Worm (Caenorhabditis elegans) whole organism, L2 larva: Measurements from ENCODE around the gene F07F6.4.

Source experiments
- C34F6.9 ChIP-seq: fragments of 150-350 bp; optimal IDR thresholded peaks from 2 replicates; lab custom pipeline; 2014; ENCODE audit warnings: missing biosample characterization, missing genetic modification characterization
- F13H6.1 ChIP-seq: sonication (generic microtip); optimal IDR thresholded peaks from 2 replicates; lab custom pipeline; 2016; ENCODE audit warnings: missing genetic modification characterization, missing compliant biosample characterization
- Y55F3AM.14 ChIP-seq: fragments of 200-800 bp; sonication (Bioruptor generic); optimal IDR thresholded peaks from 2 replicates; lab custom pipeline; 2018; ENCODE audit warnings: mild to moderate bottlenecking, missing genetic modification characterization, missing compliant biosample characterization
- alr-1 ChIP-seq: fragments of 150-350 bp; optimal IDR thresholded peaks from 2 replicates; lab custom pipeline; 2014; ENCODE audit warnings: missing biosample characterization, missing genetic modification characterization
- ama-1 ChIP-seq: fragments of 150-350 bp; optimal IDR thresholded peaks from 2 replicates; lab custom pipeline; 2018; ENCODE audit warnings: inconsistent platforms
- blmp-1 ChIP-seq: sonication (generic microtip); optimal IDR thresholded peaks from 2 replicates; lab custom pipeline; 2017; ENCODE audit warnings: missing genetic modification characterization, mild to moderate bottlenecking, missing compliant biosample characterization, antibody characterized with exemption, moderate library complexity; ENCODE audit not compliant: insufficient read depth
- ceh-82 ChIP-seq: fragments of 150-350 bp; optimal IDR thresholded peaks from 2 replicates; lab custom pipeline; 2014; ENCODE audit warnings: missing biosample characterization, missing genetic modification characterization
- crh-2 ChIP-seq: sonication (generic microtip); optimal IDR thresholded peaks from 2 replicates; lab custom pipeline; 2017; ENCODE audit warnings: missing biosample characterization, missing genetic modification characterization
- egl-27 ChIP-seq: sonication (generic microtip); optimal IDR thresholded peaks from 3 replicates; lab custom pipeline; 2017; ENCODE audit warnings: missing biosample characterization, missing genetic modification reagents, missing genetic modification characterization
- elt-1 ChIP-seq: fragments of 150-350 bp; optimal IDR thresholded peaks from 2 replicates; lab custom pipeline; 2014; ENCODE audit warnings: missing biosample characterization, missing genetic modification characterization
- elt-3 ChIP-seq: sonication (generic microtip); optimal IDR thresholded peaks from 2 replicates; lab custom pipeline; 2017; ENCODE audit warnings: missing biosample characterization, missing genetic modification characterization
- fos-1 ChIP-seq: fragments of 150-350 bp; optimal IDR thresholded peaks from 2 replicates; lab custom pipeline; 2014; ENCODE audit warnings: missing biosample characterization, missing genetic modification characterization
- gmeb-1 ChIP-seq: fragments of 150-350 bp; optimal IDR thresholded peaks from 2 replicates; lab custom pipeline; 2014; ENCODE audit warnings: missing biosample characterization, missing genetic modification characterization
- lin-11 ChIP-seq: fragments of 150-350 bp; sonication (generic microtip); optimal IDR thresholded peaks from 2 replicates; lab custom pipeline; 2014; ENCODE audit warnings: missing biosample characterization, missing genetic modification characterization, inconsistent platforms, mixed read lengths
- lin-13 ChIP-seq: fragments of 150-350 bp; optimal IDR thresholded peaks from 2 replicates; lab custom pipeline; 2014; ENCODE audit warnings: missing biosample characterization, missing genetic modification reagents, missing genetic modification characterization
- lin-39 ChIP-seq: fragments of 150-350 bp; optimal IDR thresholded peaks from 2 replicates; lab custom pipeline; 2014; ENCODE audit warnings: missing biosample characterization, missing genetic modification reagents, missing genetic modification characterization
- lsy-2 ChIP-seq, 2 experiments: fragments of 150-350 bp in 1 of 2; sonication (generic microtip) in 1 of 2; optimal IDR thresholded peaks; 2 replicates each; lab custom pipeline; 2014 to 2017; ENCODE audit warnings: missing biosample characterization in 2 of 2, missing genetic modification characterization in 2 of 2
- mab-5 ChIP-seq: fragments of 150-350 bp; optimal IDR thresholded peaks from 2 replicates; lab custom pipeline; 2014; ENCODE audit warnings: missing biosample characterization, missing genetic modification characterization
- mbf-1 ChIP-seq: sonication (generic microtip); optimal IDR thresholded peaks from 2 replicates; lab custom pipeline; 2017; ENCODE audit warnings: missing biosample characterization, missing genetic modification characterization
- mdl-1 ChIP-seq, 2 experiments: fragments of 150-350 bp in 1 of 2; sonication (generic microtip) in 1 of 2; optimal IDR thresholded peaks; 2 replicates each; lab custom pipeline; 2017; ENCODE audit warnings: missing biosample characterization in 2 of 2, missing genetic modification characterization in 2 of 2
- nhr-10 ChIP-seq: sonication (generic microtip); optimal IDR thresholded peaks from 2 replicates; lab custom pipeline; 2017; ENCODE audit warnings: missing biosample characterization, missing genetic modification characterization
- nhr-11 ChIP-seq: fragments of 150-350 bp; optimal IDR thresholded peaks from 2 replicates; lab custom pipeline; 2014; ENCODE audit warnings: missing biosample characterization, missing genetic modification characterization
- nhr-129 ChIP-seq: fragments of 150-350 bp; optimal IDR thresholded peaks from 2 replicates; lab custom pipeline; 2014; ENCODE audit warnings: missing biosample characterization, missing genetic modification characterization
- nhr-23 ChIP-seq: fragments of 150-350 bp; optimal IDR thresholded peaks from 2 replicates; lab custom pipeline; 2014; ENCODE audit warnings: missing biosample characterization, missing genetic modification reagents, missing genetic modification characterization
- nhr-237 ChIP-seq: fragments of 150-350 bp; optimal IDR thresholded peaks from 2 replicates; lab custom pipeline; 2014; ENCODE audit warnings: missing biosample characterization, missing genetic modification characterization
- nhr-25 ChIP-seq: fragments of 150-350 bp; sonication (generic microtip); optimal IDR thresholded peaks from 3 replicates; lab custom pipeline; 2014; ENCODE audit warnings: missing biosample characterization, missing genetic modification characterization
- nhr-6 ChIP-seq: fragments of 150-350 bp; optimal IDR thresholded peaks from 2 replicates; lab custom pipeline; 2014; ENCODE audit warnings: missing biosample characterization, missing genetic modification characterization
- nhr-77 ChIP-seq: fragments of 150-350 bp; optimal IDR thresholded peaks from 2 replicates; lab custom pipeline; 2014; ENCODE audit warnings: missing biosample characterization, missing genetic modification characterization
- peb-1 ChIP-seq: fragments of 150-350 bp; optimal IDR thresholded peaks from 2 replicates; lab custom pipeline; 2014; ENCODE audit warnings: missing biosample characterization, missing genetic modification characterization
- skn-1 ChIP-seq: sonication (generic microtip); optimal IDR thresholded peaks from 2 replicates; lab custom pipeline; 2017; ENCODE audit warnings: missing biosample characterization, missing genetic modification characterization
- sma-3 ChIP-seq: sonication (generic microtip); optimal IDR thresholded peaks from 2 replicates; lab custom pipeline; 2016; ENCODE audit warnings: missing genetic modification reagents, missing genetic modification characterization, missing compliant biosample characterization
- sma-9 ChIP-seq, 2 experiments: fragments of 150-350 bp in 1 of 2; sonication (generic microtip) in 1 of 2; optimal IDR thresholded peaks; 2 replicates each; lab custom pipeline; 2014 to 2016; ENCODE audit warnings: missing genetic modification characterization in 2 of 2, mild to moderate bottlenecking in 1 of 2, missing biosample characterization in 1 of 2, missing compliant biosample characterization in 1 of 2, missing genetic modification reagents in 1 of 2, moderate library complexity in 1 of 2
- snpc-4 ChIP-seq: fragments of 150-350 bp; optimal IDR thresholded peaks from 2 replicates; lab custom pipeline; 2014; ENCODE audit warnings: missing biosample characterization, missing genetic modification characterization
- unc-55 ChIP-seq: fragments of 150-350 bp; sonication (generic microtip); optimal IDR thresholded peaks from 3 replicates; lab custom pipeline; 2014; ENCODE audit warnings: missing biosample characterization, missing genetic modification reagents, missing genetic modification characterization
- zag-1 ChIP-seq: fragments of 150-350 bp; optimal IDR thresholded peaks from 2 replicates; lab custom pipeline; 2014; ENCODE audit warnings: missing biosample characterization, missing genetic modification characterization
- ztf-1 ChIP-seq: fragments of 200-800 bp; sonication (Bioruptor generic); conservative IDR thresholded peaks from 2 replicates; pipeline ENCODE4 v1.3.6; 2022; ENCODE audit warnings: missing genetic modification characterization, missing compliant biosample characterization
- ztf-11 ChIP-seq: sonication (generic microtip); optimal IDR thresholded peaks from 2 replicates; lab custom pipeline; 2017; ENCODE audit warnings: missing biosample characterization, missing genetic modification characterization
- ztf-4 ChIP-seq: fragments of 150-350 bp; optimal IDR thresholded peaks from 2 replicates; lab custom pipeline; 2014; ENCODE audit warnings: missing biosample characterization, missing genetic modification characterization

F07F6.4 gene

ce11 chrII:5433069-5433468, 3.7 kb upstream of the F07F6.4 start, which contains the start of gene srx-114:
srx-114 (minus strand) TSS chrII:5433169.
- no peak for TF ChIP-seq lin-13
- no peak for TF ChIP-seq crh-2
- no peak for TF ChIP-seq lin-11 (tag; lab: Kevin White, UChicago)
- no peak for TF ChIP-seq nhr-23 (tag; lab: Kevin White, UChicago)
- no peak for TF ChIP-seq nhr-10 (tag; lab: Kevin White, UChicago)
- TF ChIP-seq gmeb-1 (tag; lab: Kevin White, UChicago), result no peak
- no peak for TF ChIP-seq C34F6.9
- no peak for TF ChIP-seq nhr-129
- TF ChIP-seq nhr-77 (tag; lab: Kevin White, UChicago), result no peak
- TF ChIP-seq Y55F3AM.14 (GFP tag; lab: Kevin White, UChicago), result no peak
- no peak for TF ChIP-seq nhr-6 (tag; lab: Kevin White, UChicago)

DNA sequence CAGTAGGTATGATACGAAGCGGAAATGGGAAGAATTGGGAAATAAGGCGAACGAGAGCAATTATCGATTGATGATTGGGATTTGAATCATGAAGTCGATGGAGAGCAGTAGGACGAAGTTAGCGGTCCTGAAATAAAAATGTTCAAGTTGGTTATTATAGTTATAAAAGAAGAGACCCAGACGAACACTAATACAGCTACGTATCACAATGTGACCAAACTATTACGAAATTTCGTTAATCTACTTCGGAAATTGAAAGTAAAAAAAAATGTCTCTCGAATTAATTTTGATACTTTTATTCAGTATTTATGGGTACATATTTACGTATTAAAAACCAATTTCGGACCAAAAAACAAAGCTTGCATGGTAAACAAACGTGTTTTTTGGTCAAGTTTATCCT, 2.9 kb downstream of the F07F6.4 start:
- TF ChIP-seq nhr-237 (tag; lab: Kevin White, UChicago) (no peak), ztf-1 (GFP tag; lab: Robert Waterston, UW) (no peak), alr-1 (tag; lab: Kevin White, UChicago) (no peak), C34F6.9 (no peak), F13H6.1 (no peak), peb-1 (tag; lab: Kevin White, UChicago) (no peak), snpc-4 (tag; lab: Kevin White, UChicago) (no peak), fos-1 (tag; lab: Kevin White, UChicago) (no peak), nhr-6 (tag; lab: Kevin White, UChicago) (no peak), nhr-129 (no peak), gmeb-1 (tag; lab: Kevin White, UChicago) (no peak), egl-27 (no peak), lin-13 (no peak), ama-1 (lab: Kevin White, UChicago) (no peak)

DNA sequence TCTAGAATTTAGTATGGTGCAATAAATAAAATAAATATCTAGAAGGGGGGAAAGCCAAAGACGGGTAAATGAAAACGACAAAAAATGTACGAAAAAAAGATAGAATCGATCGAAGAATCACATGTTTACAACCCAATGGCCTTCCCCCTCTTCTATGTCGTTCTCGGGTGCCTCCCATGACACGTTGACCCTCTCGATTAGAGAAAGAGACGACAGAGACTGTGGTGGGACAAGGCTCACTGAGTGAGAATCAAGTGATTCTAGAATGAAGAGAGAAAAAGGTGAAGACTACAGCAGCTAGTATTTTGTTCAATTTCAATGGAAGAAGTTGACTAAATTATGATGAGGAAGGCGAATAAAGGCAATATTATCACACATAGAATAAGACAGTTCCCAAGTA, 3.3 kb downstream of the F07F6.4 start:
- TF ChIP-seq sma-9 (GFP tag; optimal IDR thresholded peaks at IDR 0.05; lab: Kevin White, UChicago) (peak; percentile 27), sma-9 (tag; optimal IDR thresholded peaks at IDR 0.05; lab: Kevin White, UChicago) (no peak), lin-13 (no peak), ceh-82 (no peak), F13H6.1 (peak; percentile 38), lin-11 (tag; lab: Kevin White, UChicago) (no peak), skn-1 (tag; lab: Kevin White, UChicago) (no peak), ztf-11 (no peak), ztf-4 (tag; lab: Kevin White, UChicago) (no peak), nhr-77 (tag; lab: Kevin White, UChicago) (no peak), nhr-10 (tag; lab: Kevin White, UChicago) (no peak), snpc-4 (tag; lab: Kevin White, UChicago) (no peak), sma-3 (GFP tag; lab: Kevin White, UChicago) (no peak), C34F6.9 (peak; percentile 79), mab-5 (tag; lab: Kevin White, UChicago) (no peak), lin-39 (no peak), mbf-1 (no peak), zag-1 (no peak), gmeb-1 (tag; lab: Kevin White, UChicago) (no peak), mdl-1 (tag; optimal IDR thresholded peaks at IDR 0.05; lab: Kevin White, UChicago) (no peak), lsy-2 (tag; optimal IDR thresholded peaks at IDR 0.05; lab: Kevin White, UChicago) (peak in 1 of 2 experiments; percentile 71), peb-1 (tag; lab: Kevin White, UChicago) (no peak), Y55F3AM.14 (GFP tag; lab: Kevin White, UChicago) (no peak), fos-1 (tag; lab: Kevin White, UChicago) (peak; percentile 63), nhr-129 (peak; percentile 92), nhr-25 (tag; lab: Kevin White, UChicago) (peak; percentile 69), unc-55 (GFP tag; lab: Kevin White, UChicago) (no peak), elt-1 (tag; lab: Kevin White, UChicago) (no peak), elt-3 (tag; lab: Kevin White, UChicago) (no peak), crh-2 (peak; percentile 76), nhr-237 (tag; lab: Kevin White, UChicago) (no peak), nhr-11 (tag; lab: Kevin White, UChicago) (no peak), ama-1 (lab: Kevin White, UChicago) (peak; percentile 28), blmp-1 (tag; lab: Kevin White, UChicago) (no peak)
